Worm (Caenorhabditis elegans) whole organism, young adult: ENCODE measurements around the gene H18N23.2.
A peak's percentile ranks its signal among the peaks of the same experiment; 100 is the strongest.

Experiments
- B0336.3 ChIP-seq: fragments of 200-800 bp; sonication (Bioruptor generic); IDR thresholded peaks from 2 replicates; pipeline ENCODE4 v1.3.6; 2022; ENCODE audit warnings: missing genetic modification characterization, missing compliant biosample characterization
- C17E4.6 ChIP-seq: fragments of 200-800 bp; sonication (Bioruptor generic); IDR thresholded peaks from 2 replicates; pipeline ENCODE4 v1.3.6; 2022; ENCODE audit warnings: missing genetic modification reagents, missing genetic modification characterization, missing compliant biosample characterization
- F10E7.11 ChIP-seq: sonication (generic microtip); optimal IDR thresholded peaks from 2 replicates; lab custom pipeline; 2017; ENCODE audit warnings: mild to moderate bottlenecking, missing genetic modification characterization, moderate library complexity, missing compliant biosample characterization
- F22D6.2 ChIP-seq: sonication (generic microtip); optimal IDR thresholded peaks from 2 replicates; lab custom pipeline; 2016; ENCODE audit warnings: mild to moderate bottlenecking, missing genetic modification characterization, missing compliant biosample characterization
- F23B12.7 ChIP-seq: sonication (generic microtip); optimal IDR thresholded peaks from 2 replicates; lab custom pipeline; 2017; ENCODE audit warnings: missing genetic modification characterization, mild to moderate bottlenecking, missing compliant biosample characterization, antibody characterized with exemption, moderate library complexity; ENCODE audit not compliant: insufficient read depth
- F39B2.1 ChIP-seq: fragments of 200-800 bp; sonication (Bioruptor generic); IDR thresholded peaks from 2 replicates; pipeline ENCODE4 v1.3.6; 2022; ENCODE audit warnings: missing genetic modification reagents, missing genetic modification characterization, missing compliant biosample characterization
- F49E8.2 ChIP-seq: sonication (generic microtip); optimal IDR thresholded peaks from 3 replicates; lab custom pipeline; 2017; ENCODE audit warnings: missing genetic modification characterization, mild to moderate bottlenecking, missing compliant biosample characterization, antibody characterized with exemption, moderate library complexity; ENCODE audit not compliant: insufficient read depth
- F55B11.4 ChIP-seq: sonication (generic microtip); optimal IDR thresholded peaks from 2 replicates; lab custom pipeline; 2016; ENCODE audit warnings: missing compliant biosample characterization, missing genetic modification characterization, borderline replicate concordance; ENCODE audit not compliant: insufficient read depth
- F57A8.1 ChIP-seq: fragments of 200-800 bp; sonication (Bioruptor generic); optimal IDR thresholded peaks from 2 replicates; lab custom pipeline; 2018; ENCODE audit warnings: mild to moderate bottlenecking, missing genetic modification characterization, moderate library complexity, missing compliant biosample characterization
- Y56A3A.18 ChIP-seq: fragments of 200-800 bp; sonication (Bioruptor generic); IDR thresholded peaks from 2 replicates; pipeline ENCODE4 v1.3.6; 2022; ENCODE audit warnings: missing genetic modification reagents, missing genetic modification characterization, missing compliant biosample characterization
- Y67H2A.10 ChIP-seq: fragments of 200-800 bp; sonication (Bioruptor generic); conservative IDR thresholded peaks from 2 replicates; pipeline ENCODE4 v1.3.6; 2022; ENCODE audit warnings: missing genetic modification reagents, missing genetic modification characterization, missing compliant biosample characterization
- Y79H2A.3 ChIP-seq: fragments of 200-800 bp; sonication (Bioruptor generic); conservative IDR thresholded peaks from 2 replicates; pipeline ENCODE4 v1.3.6; 2022; ENCODE audit warnings: missing genetic modification reagents, missing genetic modification characterization, missing compliant biosample characterization
- ZK185.1 ChIP-seq: sonication (generic microtip); optimal IDR thresholded peaks from 2 replicates; lab custom pipeline; 2016; ENCODE audit warnings: mild to moderate bottlenecking, missing genetic modification characterization, missing compliant biosample characterization; ENCODE audit not compliant: poor library complexity, severe bottlenecking
- aptf-2 ChIP-seq: fragments of 200-800 bp; sonication (Bioruptor generic); conservative IDR thresholded peaks from 2 replicates; pipeline ENCODE4 v1.3.6; 2022; ENCODE audit warnings: missing genetic modification reagents, missing genetic modification characterization, missing compliant biosample characterization
- atf-7 ChIP-seq: sonication (generic microtip); optimal IDR thresholded peaks from 2 replicates; lab custom pipeline; 2017; ENCODE audit warnings: mild to moderate bottlenecking, missing genetic modification characterization, missing compliant biosample characterization
- attf-3 ChIP-seq: fragments of 200-800 bp; sonication (Bioruptor generic); conservative IDR thresholded peaks from 2 replicates; pipeline ENCODE4 v1.3.6; 2022; ENCODE audit warnings: missing genetic modification reagents, missing genetic modification characterization, missing compliant biosample characterization
- attf-6 ChIP-seq: fragments of 200-800 bp; sonication (Bioruptor generic); IDR thresholded peaks from 2 replicates; pipeline ENCODE4 v1.3.6; 2022; ENCODE audit warnings: missing genetic modification reagents, missing genetic modification characterization, missing compliant biosample characterization
- bed-1 ChIP-seq: fragments of 200-800 bp; sonication (Bioruptor generic); IDR thresholded peaks from 2 replicates; pipeline ENCODE4 v1.3.6; 2022; ENCODE audit warnings: missing genetic modification reagents, missing genetic modification characterization, missing compliant biosample characterization
- cebp-1 ChIP-seq, 2 experiments: fragments of 200-800 bp in 1 of 2; sonication (Bioruptor generic) in 1 of 2; sonication (generic microtip) in 1 of 2; IDR thresholded peaks in 1 of 2; optimal IDR thresholded peaks in 1 of 2; 2 replicates each; pipeline versions ENCODE4 v1.3.6 to Lab custom; 2017 to 2022; ENCODE audit warnings: missing compliant biosample characterization in 2 of 2, missing genetic modification characterization in 2 of 2, mild to moderate bottlenecking in 1 of 2, missing genetic modification reagents in 1 of 2, moderate library complexity in 1 of 2
- chd-7 ChIP-seq: sonication (generic microtip); optimal IDR thresholded peaks from 2 replicates; lab custom pipeline; 2016; ENCODE audit warnings: mild to moderate bottlenecking, missing genetic modification characterization, moderate library complexity, missing compliant biosample characterization
- egl-18 ChIP-seq: fragments of 200-800 bp; sonication (Bioruptor generic); IDR thresholded peaks from 2 replicates; pipeline ENCODE4 v1.3.6; 2022; ENCODE audit warnings: missing genetic modification reagents, missing genetic modification characterization, missing compliant biosample characterization
- egl-44 ChIP-seq: fragments of 200-800 bp; sonication (Bioruptor generic); IDR thresholded peaks from 2 replicates; pipeline ENCODE4 v1.3.6; 2022; ENCODE audit warnings: missing genetic modification reagents, missing genetic modification characterization, missing compliant biosample characterization
- ets-4 ChIP-seq: fragments of 200-800 bp; sonication (Bioruptor generic); optimal IDR thresholded peaks from 2 replicates; lab custom pipeline; 2018; ENCODE audit warnings: mild to moderate bottlenecking, missing genetic modification characterization, missing compliant biosample characterization
- hmg-1.2 ChIP-seq: fragments of 200-800 bp; sonication (Bioruptor generic); IDR thresholded peaks from 2 replicates; pipeline ENCODE4 v1.3.6; 2022; ENCODE audit warnings: missing genetic modification reagents, missing genetic modification characterization, missing compliant biosample characterization
- hmg-20 ChIP-seq: fragments of 200-800 bp; sonication (Bioruptor generic); IDR thresholded peaks from 2 replicates; pipeline ENCODE4 v1.3.6; 2022; ENCODE audit warnings: missing genetic modification reagents, missing genetic modification characterization, missing compliant biosample characterization
- hrde-1 ChIP-seq: sonication (generic microtip); optimal IDR thresholded peaks from 2 replicates; lab custom pipeline; 2016; ENCODE audit warnings: missing genetic modification characterization, mild to moderate bottlenecking, missing compliant biosample characterization, moderate library complexity, missing genotype, missing genetic modification reagents, borderline replicate concordance
- hsf-1 ChIP-seq: fragments of 200-800 bp; sonication (Bioruptor generic); IDR thresholded peaks from 2 replicates; pipeline ENCODE4 v1.3.6; 2022; ENCODE audit warnings: missing genetic modification reagents, missing genetic modification characterization, missing compliant biosample characterization
- lin-26 ChIP-seq: fragments of 200-800 bp; sonication (Bioruptor generic); IDR thresholded peaks from 2 replicates; pipeline ENCODE4 v1.3.6; 2022; ENCODE audit warnings: missing genetic modification reagents, missing genetic modification characterization, missing compliant biosample characterization
- lin-40 ChIP-seq: sonication (generic microtip); optimal IDR thresholded peaks from 2 replicates; lab custom pipeline; 2016; ENCODE audit warnings: missing genetic modification characterization, mild to moderate bottlenecking, missing compliant biosample characterization, missing genotype, missing genetic modification reagents
- lsl-1 ChIP-seq: fragments of 200-800 bp; sonication (Bioruptor generic); optimal IDR thresholded peaks from 2 replicates; lab custom pipeline; 2018; ENCODE audit warnings: mild to moderate bottlenecking, missing genetic modification characterization, moderate library complexity, missing compliant biosample characterization
- madf-10 ChIP-seq: sonication (generic microtip); optimal IDR thresholded peaks from 2 replicates; lab custom pipeline; 2016; ENCODE audit warnings: mild to moderate bottlenecking, missing genetic modification characterization, missing compliant biosample characterization
- madf-3 ChIP-seq: fragments of 200-800 bp; sonication (Bioruptor generic); IDR thresholded peaks from 2 replicates; pipeline ENCODE4 v1.3.6; 2022; ENCODE audit warnings: missing genetic modification reagents, missing genetic modification characterization, missing compliant biosample characterization
- madf-6 ChIP-seq: fragments of 200-800 bp; sonication (Bioruptor generic); IDR thresholded peaks from 2 replicates; pipeline ENCODE4 v1.3.6; 2022; ENCODE audit warnings: missing genetic modification reagents, missing genetic modification characterization, missing compliant biosample characterization
- mel-28 ChIP-seq: sonication (generic microtip); optimal IDR thresholded peaks from 2 replicates; lab custom pipeline; 2016; ENCODE audit warnings: borderline replicate concordance, mild to moderate bottlenecking, missing genetic modification characterization, missing compliant biosample characterization
- nfyb-1 ChIP-seq: fragments of 200-800 bp; sonication (Bioruptor generic); IDR thresholded peaks from 2 replicates; pipeline ENCODE4 v1.3.6; 2022; ENCODE audit warnings: missing genetic modification reagents, missing genetic modification characterization, missing compliant biosample characterization
- nhr-120 ChIP-seq: fragments of 200-800 bp; sonication (Bioruptor generic); IDR thresholded peaks from 2 replicates; pipeline ENCODE4 v1.3.6; 2022; ENCODE audit warnings: missing genetic modification characterization, missing compliant biosample characterization
- nhr-27 ChIP-seq: fragments of 200-800 bp; sonication (Bioruptor generic); optimal IDR thresholded peaks from 2 replicates; lab custom pipeline; 2018; ENCODE audit warnings: mild to moderate bottlenecking, missing genetic modification characterization, moderate library complexity, missing compliant biosample characterization
- nhr-80 ChIP-seq: sonication (generic microtip); optimal IDR thresholded peaks from 2 replicates; lab custom pipeline; 2016; ENCODE audit warnings: missing genetic modification characterization, missing compliant biosample characterization
- nhr-90 ChIP-seq: sonication (generic microtip); optimal IDR thresholded peaks from 2 replicates; lab custom pipeline; 2016; ENCODE audit warnings: missing genotype, mild to moderate bottlenecking, missing genetic modification characterization, missing compliant biosample characterization
- sea-2 ChIP-seq: fragments of 200-800 bp; sonication (Bioruptor generic); IDR thresholded peaks from 2 replicates; pipeline ENCODE4 v1.3.6; 2022; ENCODE audit warnings: missing genetic modification characterization, missing compliant biosample characterization
- snpc-1.3 ChIP-seq: sonication (generic microtip); optimal IDR thresholded peaks from 2 replicates; lab custom pipeline; 2017; ENCODE audit warnings: missing genetic modification characterization, mild to moderate bottlenecking, missing compliant biosample characterization, antibody characterized with exemption, moderate library complexity, missing genotype, missing genetic modification reagents; ENCODE audit not compliant: insufficient read depth
- snpc-3.4 ChIP-seq: sonication (generic microtip); optimal IDR thresholded peaks from 2 replicates; lab custom pipeline; 2017; ENCODE audit warnings: missing genetic modification characterization, mild to moderate bottlenecking, missing compliant biosample characterization, antibody characterized with exemption, moderate library complexity, missing genotype, missing genetic modification reagents
- tlf-1 ChIP-seq: fragments of 200-800 bp; sonication (Bioruptor generic); optimal IDR thresholded peaks from 2 replicates; lab custom pipeline; 2018; ENCODE audit warnings: mild to moderate bottlenecking, missing genetic modification characterization, missing compliant biosample characterization
- zim-3 ChIP-seq: sonication (generic microtip); optimal IDR thresholded peaks from 2 replicates; lab custom pipeline; 2017; ENCODE audit warnings: mild to moderate bottlenecking, missing genetic modification characterization, moderate library complexity, missing compliant biosample characterization
- ztf-6 ChIP-seq: fragments of 200-800 bp; sonication (Bioruptor generic); IDR thresholded peaks from 2 replicates; pipeline ENCODE4 v1.3.6; 2022; ENCODE audit warnings: missing genetic modification reagents, missing genetic modification characterization, missing compliant biosample characterization

The H18N23.2 gene

ce11 chrX:17613024-17613423, 27.6 kb downstream of the H18N23.2 start:
- TF ChIP-seq bed-1 (GFP tag; lab: Robert Waterston, UW) (no peak), lin-40 (tag; lab: Kevin White, UChicago) (no peak), nhr-120 (GFP tag; lab: Robert Waterston, UW) (no peak), F10E7.11 (no peak), ztf-6 (GFP tag; lab: Robert Waterston, UW) (no peak), nhr-80 (tag; lab: Kevin White, UChicago) (no peak), cebp-1 (GFP tag; IDR thresholded peaks at IDR 0.05; lab: Robert Waterston, UW) (no peak), cebp-1 (tag; optimal IDR thresholded peaks at IDR 0.05; lab: Kevin White, UChicago) (no peak), hsf-1 (GFP tag; lab: Robert Waterston, UW) (no peak), F49E8.2 (tag; lab: Kevin White, UChicago) (no peak)

ce11 chrX:17611180-17611579, 29.5 kb downstream of the H18N23.2 start:
- no peak for TF ChIP-seq atf-7
- no peak for TF ChIP-seq aptf-2 (GFP tag; lab: Robert Waterston, UW)
- TF ChIP-seq F57A8.1 (GFP tag; lab: Kevin White, UChicago), result no peak
- TF ChIP-seq F39B2.1 (GFP tag; lab: Robert Waterston, UW), result no peak
- no peak for TF ChIP-seq egl-44 (GFP tag; lab: Robert Waterston, UW)
- peak; percentile 24 for TF ChIP-seq madf-10 (tag; lab: Kevin White, UChicago)
- no peak for TF ChIP-seq madf-3 (GFP tag; lab: Robert Waterston, UW)
- TF ChIP-seq zim-3 (tag; lab: Kevin White, UChicago), result peak; percentile 72
- TF ChIP-seq F23B12.7 (tag; lab: Kevin White, UChicago), result peak; percentile 15
- no peak for TF ChIP-seq attf-3 (GFP tag; lab: Robert Waterston, UW)
- no peak for TF ChIP-seq tlf-1 (GFP tag; lab: Kevin White, UChicago)
- no peak for TF ChIP-seq F55B11.4
- TF ChIP-seq nhr-80 (tag; lab: Kevin White, UChicago), result no peak
- TF ChIP-seq C17E4.6 (GFP tag; lab: Robert Waterston, UW), result no peak
- no peak for TF ChIP-seq hrde-1
- TF ChIP-seq B0336.3, result no peak
- TF ChIP-seq Y79H2A.3 (GFP tag; lab: Robert Waterston, UW), result no peak
- TF ChIP-seq ZK185.1 (tag; lab: Kevin White, UChicago), result peak; percentile 24
- TF ChIP-seq attf-6, result peak; percentile 76; the same call in 1 of the 2 replicates
- no peak for TF ChIP-seq madf-6
- peak; percentile 57 for TF ChIP-seq chd-7
- no peak for TF ChIP-seq sea-2
- TF ChIP-seq Y56A3A.18 (GFP tag; lab: Robert Waterston, UW), result no peak; the same call in 1 of the 2 replicates
- no peak for TF ChIP-seq nhr-27 (tag; lab: Kevin White, UChicago)
- TF ChIP-seq F10E7.11, result no peak
- TF ChIP-seq nfyb-1 (GFP tag; lab: Robert Waterston, UW), result no peak
- TF ChIP-seq hmg-1.2 (GFP tag; lab: Robert Waterston, UW), result peak; percentile 52
- peak; percentile 40; the same call in 1 of the 2 replicates for TF ChIP-seq hsf-1 (GFP tag; lab: Robert Waterston, UW)
- no peak for TF ChIP-seq Y67H2A.10 (GFP tag; lab: Robert Waterston, UW)
- no peak for TF ChIP-seq F22D6.2 (tag; lab: Kevin White, UChicago)
- TF ChIP-seq mel-28 (tag; lab: Kevin White, UChicago), result no peak
- TF ChIP-seq egl-18 (GFP tag; lab: Robert Waterston, UW), result no peak
- TF ChIP-seq lin-26 (GFP tag; lab: Robert Waterston, UW), result peak; percentile 83
- no peak for TF ChIP-seq hmg-20
- TF ChIP-seq ets-4 (GFP tag; lab: Kevin White, UChicago), result no peak
- no peak for TF ChIP-seq nhr-90 (tag; lab: Kevin White, UChicago)
- no peak for TF ChIP-seq snpc-3.4 (tag; lab: Kevin White, UChicago)
- TF ChIP-seq snpc-1.3 (tag; lab: Kevin White, UChicago), result no peak
- peak; percentile 5 for TF ChIP-seq lsl-1 (GFP tag; lab: Kevin White, UChicago)
